Worm (Caenorhabditis elegans): ENCODE data around the gene H05C05.2.

DNA sequence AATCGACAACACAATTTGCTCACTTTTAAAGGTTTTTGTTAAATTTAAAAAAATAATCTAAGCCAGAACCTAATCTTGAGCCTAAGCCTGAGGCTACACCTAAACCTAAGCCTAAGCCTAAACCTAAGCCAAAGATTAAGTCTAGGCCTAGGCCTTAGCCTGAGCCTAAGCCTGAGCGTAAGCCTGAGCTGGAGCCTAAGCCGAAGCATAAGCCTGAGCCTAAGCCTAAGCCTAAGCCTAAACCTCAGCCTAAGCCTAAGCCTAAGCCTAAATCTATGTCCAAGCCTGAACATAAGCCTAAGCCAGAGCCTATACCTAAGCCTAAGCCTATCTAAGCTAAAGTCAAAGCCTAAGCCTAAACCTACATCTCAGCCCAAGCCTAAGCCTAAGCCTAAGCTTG lies 27.7 kb downstream of the H05C05.2 start:
- TF ChIP-seq him-1 (tag; optimal IDR thresholded peaks at IDR 0.05) (no peak), W03F9.2 (tag; optimal IDR thresholded peaks at IDR 0.05) (no peak)

Measured in whole organism, L4/young adult.